Fruit fly (Drosophila melanogaster) whole organism, wandering third instar larva: ENCODE measurements around the gene CG18233.

Source experiments
- Dfd ChIP-seq: fragments of >200 bp; optimal IDR thresholded peaks from 2 replicates; lab custom pipeline; 2017; ENCODE audit warnings: missing biosample characterization, missing genetic modification characterization
- HLH106 ChIP-seq: fragments of 200-800 bp; optimal IDR thresholded peaks from 3 replicates; lab custom pipeline; 2019; ENCODE audit warnings: missing biosample characterization, mild to moderate bottlenecking, missing genetic modification characterization, moderate library complexity
- Hr78 ChIP-seq: fragments of >200 bp; optimal IDR thresholded peaks from 2 replicates; lab custom pipeline; 2017; ENCODE audit warnings: missing biosample characterization, missing genetic modification characterization
- Hr83 ChIP-seq: fragments of 200-300 bp; sonication (Bioruptor generic); optimal IDR thresholded peaks from 2 replicates; lab custom pipeline; 2016; ENCODE audit warnings: missing biosample characterization, mild to moderate bottlenecking, missing genetic modification characterization, moderate library complexity; ENCODE audit not compliant: poor library complexity, severe bottlenecking
- Myc ChIP-seq: fragments of >200 bp; optimal IDR thresholded peaks from 2 replicates; lab custom pipeline; 2017
- OdsH ChIP-seq: fragments of 200-800 bp; sonication (Bioruptor generic); optimal IDR thresholded peaks from 2 replicates; lab custom pipeline; 2016; ENCODE audit warnings: missing biosample characterization, mild to moderate bottlenecking, missing genetic modification characterization
- dmrt93B ChIP-seq: fragments of 200-800 bp; sonication (Bioruptor generic); optimal IDR thresholded peaks from 2 replicates; lab custom pipeline; 2018; ENCODE audit warnings: missing biosample characterization, mild to moderate bottlenecking, missing genetic modification characterization
- ey ChIP-seq: fragments of 200-800 bp; sonication (Bioruptor generic); optimal IDR thresholded peaks from 2 replicates; lab custom pipeline; 2016; ENCODE audit warnings: missing biosample characterization, missing genetic modification characterization
- h ChIP-seq: fragments of 200-800 bp; sonication (Bioruptor generic); optimal IDR thresholded peaks from 3 replicates; lab custom pipeline; 2016; ENCODE audit warnings: missing biosample characterization, mild to moderate bottlenecking, missing genetic modification characterization
- lola ChIP-seq: fragments of >200 bp; optimal IDR thresholded peaks from 2 replicates; lab custom pipeline; 2017; ENCODE audit warnings: missing biosample characterization, missing genetic modification characterization
- pan ChIP-seq: fragments of >200 bp; optimal IDR thresholded peaks from 2 replicates; lab custom pipeline; 2017
- sage ChIP-seq: fragments of 200-800 bp; sonication (Bioruptor generic); optimal IDR thresholded peaks from 2 replicates; lab custom pipeline; 2016; ENCODE audit warnings: missing biosample characterization, mild to moderate bottlenecking, missing genetic modification characterization
- usp ChIP-seq: fragments of >200 bp; optimal IDR thresholded peaks from 2 replicates; lab custom pipeline; 2017; ENCODE audit warnings: missing biosample characterization, missing genetic modification characterization

- TF ChIP-seq lola (GFP tag; lab: Kevin White, UChicago): no peak
- TF ChIP-seq pan: no peak
- TF ChIP-seq sage (GFP tag; lab: Kevin White, UChicago): no peak
- TF ChIP-seq usp (GFP tag; lab: Kevin White, UChicago): no peak
- TF ChIP-seq HLH106 (tag; lab: Kevin White, UChicago): no peak
- TF ChIP-seq dmrt93B: no peak
- TF ChIP-seq ey (GFP tag; lab: Kevin White, UChicago): no peak
- no peak for TF ChIP-seq Dfd (GFP tag; lab: Kevin White, UChicago)
- TF ChIP-seq Myc (lab: Kevin White, UChicago): no peak
- no peak for TF ChIP-seq Hr78 (GFP tag; lab: Kevin White, UChicago)
- TF ChIP-seq Hr83 (GFP tag; lab: Kevin White, UChicago): no peak
- TF ChIP-seq OdsH (GFP tag; lab: Kevin White, UChicago): no peak
- TF ChIP-seq h: no peak
Measured at dm6 chr3L:18629874-18630273, 24.6 kb downstream of the CG18233 start.
